Worm (Caenorhabditis elegans): ENCODE measurements around the gene vab-9.

vab-9 gene

DNA sequence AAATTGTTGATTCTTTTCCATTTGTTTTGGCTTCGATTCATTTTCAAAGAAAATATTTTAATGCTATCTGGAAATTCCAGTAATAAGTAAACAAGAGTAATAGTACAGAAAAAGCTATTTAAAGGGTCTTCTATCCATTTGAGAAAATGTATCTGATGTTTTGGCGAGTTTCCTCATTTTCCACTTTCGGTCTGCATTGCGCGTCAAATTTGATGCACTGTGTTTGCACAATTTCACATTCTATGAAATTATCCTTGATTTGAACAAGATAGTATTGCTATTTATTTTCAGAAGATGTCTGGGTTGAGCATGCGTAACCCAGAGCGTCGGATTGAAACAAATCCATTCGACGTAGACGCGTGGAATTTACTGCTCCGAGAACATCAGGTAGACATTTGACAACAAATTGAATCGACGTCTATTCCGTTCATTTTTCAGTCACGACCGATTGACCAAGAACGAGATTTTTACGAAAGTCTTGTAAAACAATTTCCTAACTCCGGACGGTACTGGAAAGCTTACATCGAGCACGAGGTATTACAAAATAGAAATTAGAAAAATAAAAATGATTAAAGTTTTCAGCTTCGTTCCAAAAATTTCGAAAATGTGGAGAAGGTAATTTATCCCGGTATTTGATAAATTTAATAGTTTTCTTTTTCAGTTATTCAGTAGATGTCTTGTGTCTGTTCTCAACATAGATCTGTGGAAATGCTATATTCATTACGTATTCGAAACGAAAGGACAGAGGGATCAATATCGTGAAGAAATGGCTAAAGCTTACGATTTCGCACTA lies 33.8 kb downstream of the vab-9 start, which contains the start of gene suf-1:
Gene suf-1, plus strand, starts transcription at position 280 of the 793 bp plus-strand sequence.
- TF ChIP-seq ama-1 (optimal IDR thresholded peaks at IDR 0.05) = peak; percentile 36
- TF ChIP-seq F26F4.8 (GFP tag; conservative IDR thresholded peaks at IDR 0.05) = no peak
- no peak for TF ChIP-seq lsy-2 (tag; optimal IDR thresholded peaks at IDR 0.05)
- no peak for TF ChIP-seq nhr-42 (GFP tag; IDR thresholded peaks at IDR 0.05)
- no peak for TF ChIP-seq mep-1 (tag; optimal IDR thresholded peaks at IDR 0.05)
- no peak for TF ChIP-seq rbr-2 (tag; optimal IDR thresholded peaks at IDR 0.05)
- no peak for TF ChIP-seq hif-1 (tag; optimal IDR thresholded peaks at IDR 0.05)
- TF ChIP-seq skn-1 (tag; optimal IDR thresholded peaks at IDR 0.05) = no peak
- 0 out of 4 replicates have a peak, but pooled peaks of 1 of the 2 experiments have one; percentile 3 for TF ChIP-seq madf-5 (GFP tag; IDR thresholded peaks at IDR 0.05)
- no peak for TF ChIP-seq ceh-62 (tag; optimal IDR thresholded peaks at IDR 0.05)
- TF ChIP-seq zip-11 (GFP tag; IDR thresholded peaks at IDR 0.05) = no peak
- TF ChIP-seq cey-2 (tag; optimal IDR thresholded peaks at IDR 0.05; ENCODE audit: borderline replicate concordance, insufficient read depth) = no peak
- TF ChIP-seq aly-2 (tag; optimal IDR thresholded peaks at IDR 0.05) = no peak
- no peak for TF ChIP-seq zag-1 (tag; optimal IDR thresholded peaks at IDR 0.05)
- TF ChIP-seq nhr-6 (tag; optimal IDR thresholded peaks at IDR 0.05) = no peak
- TF ChIP-seq ztf-7 (tag; optimal IDR thresholded peaks at IDR 0.05) = no peak
- TF ChIP-seq unc-130 (GFP tag; optimal IDR thresholded peaks at IDR 0.05) = peak; percentile 57
- TF ChIP-seq T20F7.1 (GFP tag; optimal IDR thresholded peaks at IDR 0.05) = no peak
- TF ChIP-seq Y75B8A.6 (GFP tag; IDR thresholded peaks at IDR 0.05) = 0 out of 2 replicates have a peak, but pooled peaks have one; percentile 23
- TF ChIP-seq nhr-77 (tag; optimal IDR thresholded peaks at IDR 0.05) = no peak
- TF ChIP-seq fos-1 (tag; optimal IDR thresholded peaks at IDR 0.05) = no peak
- TF ChIP-seq ZK546.5 (tag; optimal IDR thresholded peaks at IDR 0.05) = no peak
- no peak for TF ChIP-seq nhr-237 (tag; optimal IDR thresholded peaks at IDR 0.05)
- peak; percentile 50 for TF ChIP-seq T26A8.4 (GFP tag; IDR thresholded peaks at IDR 0.05)
- no peak for TF ChIP-seq set-16 (GFP tag; IDR thresholded peaks at IDR 0.05)
- no peak for TF ChIP-seq F37D6.2 (tag; optimal IDR thresholded peaks at IDR 0.05)
- no peak for TF ChIP-seq F44E2.7 (GFP tag; IDR thresholded peaks at IDR 0.05)
- TF ChIP-seq dmd-9 (GFP tag; IDR thresholded peaks at IDR 0.05) = no peak
- no peak for TF ChIP-seq lin-29 (GFP tag; IDR thresholded peaks at IDR 0.05)
- no peak for TF ChIP-seq mdl-1 (tag; optimal IDR thresholded peaks at IDR 0.05)
- TF ChIP-seq ZK337.2 (GFP tag; IDR thresholded peaks at IDR 0.05) = no peak
- no peak for TF ChIP-seq pqm-1 (tag; optimal IDR thresholded peaks at IDR 0.05)
- peak; percentile 56; the same call in 1 of the 2 replicates for TF ChIP-seq dmd-8 (GFP tag; IDR thresholded peaks at IDR 0.05)
- no peak for TF ChIP-seq unc-39 (tag; optimal IDR thresholded peaks at IDR 0.05)
- TF ChIP-seq nhr-48 (tag; optimal IDR thresholded peaks at IDR 0.05) = no peak
- TF ChIP-seq pha-4 (GFP tag; IDR thresholded peaks at IDR 0.05) = peak; percentile 46; the same call in 1 of the 2 replicates
- TF ChIP-seq pha-4 (tag; optimal IDR thresholded peaks at IDR 0.05) = no peak
- no peak for TF ChIP-seq nhr-76 (tag; optimal IDR thresholded peaks at IDR 0.05)
- no peak for TF ChIP-seq nhr-28 (tag; optimal IDR thresholded peaks at IDR 0.05)
- peak; percentile 21 for TF ChIP-seq Y5F2A.4 (GFP tag; optimal IDR thresholded peaks at IDR 0.05)
- no peak for TF ChIP-seq hlh-11 (tag; optimal IDR thresholded peaks at IDR 0.05)
- TF ChIP-seq tra-1 (GFP tag; IDR thresholded peaks at IDR 0.05) = 0 out of 2 replicates have a peak, but pooled peaks have one; percentile 47
- TF ChIP-seq lin-1 (GFP tag; IDR thresholded peaks at IDR 0.05) = peak; percentile 22; the same call in 1 of the 2 replicates
- no peak for TF ChIP-seq lin-15B (tag; optimal IDR thresholded peaks at IDR 0.05)
- 0 out of 2 replicates have a peak, but pooled peaks have one; percentile 24 for TF ChIP-seq Y105C5A.15 (GFP tag; IDR thresholded peaks at IDR 0.05)
- peak; percentile 68 for TF ChIP-seq lin-13 (GFP tag; optimal IDR thresholded peaks at IDR 0.05)
- TF ChIP-seq egl-27 (tag; optimal IDR thresholded peaks at IDR 0.05) = no peak
- TF ChIP-seq saeg-2 (GFP tag; IDR thresholded peaks at IDR 0.05) = no peak
- TF ChIP-seq nhr-41 (GFP tag; IDR thresholded peaks at IDR 0.05) = no peak
- 0 out of 2 replicates have a peak, but pooled peaks have one; percentile 13 for TF ChIP-seq vab-7 (GFP tag; IDR thresholded peaks at IDR 0.05)
- no peak for TF ChIP-seq mxl-3 (GFP tag; optimal IDR thresholded peaks at IDR 0.05)
